Worm (Caenorhabditis elegans) whole organism, young adult: Measurements from ENCODE around the gene dhs-21.

ENCODE experiments used
- B0019.2 ChIP-seq: fragments of 200-800 bp; sonication (Bioruptor generic); conservative IDR thresholded peaks from 2 replicates; pipeline ENCODE4 v1.3.6; 2022; ENCODE audit warnings: missing genetic modification reagents, missing genetic modification characterization, missing compliant biosample characterization
- F49E8.2 ChIP-seq: sonication (generic microtip); optimal IDR thresholded peaks from 3 replicates; lab custom pipeline; 2017; ENCODE audit warnings: missing genetic modification characterization, mild to moderate bottlenecking, missing compliant biosample characterization, antibody characterized with exemption, moderate library complexity; ENCODE audit not compliant: insufficient read depth
- F52B5.7 ChIP-seq: sonication (generic microtip); optimal IDR thresholded peaks from 2 replicates; lab custom pipeline; 2016; ENCODE audit warnings: mild to moderate bottlenecking, missing genetic modification characterization, missing compliant biosample characterization
- K11D2.4 ChIP-seq: fragments of 200-800 bp; sonication (Bioruptor generic); IDR thresholded peaks from 2 replicates; pipeline ENCODE4 v1.3.6; 2022; ENCODE audit warnings: missing genetic modification reagents, missing genetic modification characterization, missing compliant biosample characterization
- T07F8.4 ChIP-seq: sonication (generic microtip); optimal IDR thresholded peaks from 2 replicates; lab custom pipeline; 2016; ENCODE audit warnings: mild to moderate bottlenecking, missing genetic modification characterization, moderate library complexity, missing compliant biosample characterization
- T26A5.8 ChIP-seq: sonication (generic microtip); optimal IDR thresholded peaks from 2 replicates; lab custom pipeline; 2016; ENCODE audit warnings: missing genetic modification characterization, missing compliant biosample characterization
- Y53G8AR.9 ChIP-seq: fragments of 200-800 bp; sonication (Bioruptor generic); conservative IDR thresholded peaks from 2 replicates; pipeline ENCODE4 v1.3.6; 2022; ENCODE audit warnings: missing genetic modification reagents, missing genetic modification characterization, missing compliant biosample characterization
- akir-1 ChIP-seq: fragments of 200-800 bp; sonication (Bioruptor generic); optimal IDR thresholded peaks from 2 replicates; lab custom pipeline; 2018; ENCODE audit warnings: mild to moderate bottlenecking, missing genetic modification characterization, moderate library complexity, missing compliant biosample characterization
- aptf-2 ChIP-seq: fragments of 200-800 bp; sonication (Bioruptor generic); conservative IDR thresholded peaks from 2 replicates; pipeline ENCODE4 v1.3.6; 2022; ENCODE audit warnings: missing genetic modification reagents, missing genetic modification characterization, missing compliant biosample characterization
- ccch-3 ChIP-seq: fragments of 200-800 bp; sonication (Bioruptor generic); optimal IDR thresholded peaks from 2 replicates; lab custom pipeline; 2018; ENCODE audit warnings: mild to moderate bottlenecking, missing genetic modification characterization, missing compliant biosample characterization
- cebp-2 ChIP-seq: fragments of 200-800 bp; sonication (Bioruptor generic); IDR thresholded peaks from 2 replicates; pipeline ENCODE4 v1.3.6; 2022; ENCODE audit warnings: missing genetic modification characterization, missing compliant biosample characterization
- ceh-100 ChIP-seq: fragments of 200-800 bp; sonication (Bioruptor generic); IDR thresholded peaks from 2 replicates; pipeline ENCODE4 v1.3.6; 2022; ENCODE audit warnings: missing genetic modification reagents, missing genetic modification characterization, missing compliant biosample characterization
- ceh-40 ChIP-seq: fragments of 200-800 bp; sonication (Bioruptor generic); IDR thresholded peaks from 2 replicates; pipeline ENCODE4 v1.3.6; 2022; ENCODE audit warnings: missing genetic modification characterization, missing compliant biosample characterization
- ceh-91 ChIP-seq: fragments of 200-800 bp; sonication (Bioruptor generic); IDR thresholded peaks from 2 replicates; pipeline ENCODE4 v1.3.6; 2022; ENCODE audit warnings: missing genetic modification reagents, missing genetic modification characterization, missing compliant biosample characterization
- chd-7 ChIP-seq: sonication (generic microtip); optimal IDR thresholded peaks from 2 replicates; lab custom pipeline; 2016; ENCODE audit warnings: mild to moderate bottlenecking, missing genetic modification characterization, moderate library complexity, missing compliant biosample characterization
- efl-1 ChIP-seq: fragments of 150-350 bp; optimal IDR thresholded peaks from 2 replicates; lab custom pipeline; 2014; ENCODE audit warnings: missing biosample characterization, missing genetic modification reagents, missing genetic modification characterization
- egl-44 ChIP-seq: fragments of 200-800 bp; sonication (Bioruptor generic); IDR thresholded peaks from 2 replicates; pipeline ENCODE4 v1.3.6; 2022; ENCODE audit warnings: missing genetic modification reagents, missing genetic modification characterization, missing compliant biosample characterization
- ekl-4 ChIP-seq: fragments of 200-800 bp; sonication (Bioruptor generic); IDR thresholded peaks from 2 replicates; pipeline ENCODE4 v1.3.6; 2022; ENCODE audit warnings: missing genetic modification reagents, missing genetic modification characterization, missing compliant biosample characterization
- ets-4 ChIP-seq: fragments of 200-800 bp; sonication (Bioruptor generic); optimal IDR thresholded peaks from 2 replicates; lab custom pipeline; 2018; ENCODE audit warnings: mild to moderate bottlenecking, missing genetic modification characterization, missing compliant biosample characterization
- fkh-3 ChIP-seq: sonication (generic microtip); optimal IDR thresholded peaks from 2 replicates; lab custom pipeline; 2016; ENCODE audit warnings: mild to moderate bottlenecking, missing genetic modification characterization, missing compliant biosample characterization
- him-1 ChIP-seq: sonication (generic microtip); optimal IDR thresholded peaks from 2 replicates; lab custom pipeline; 2016; ENCODE audit warnings: missing genotype, missing genetic modification reagents, missing genetic modification characterization, missing compliant biosample characterization
- hmg-20 ChIP-seq: fragments of 200-800 bp; sonication (Bioruptor generic); IDR thresholded peaks from 2 replicates; pipeline ENCODE4 v1.3.6; 2022; ENCODE audit warnings: missing genetic modification reagents, missing genetic modification characterization, missing compliant biosample characterization
- lag-1 ChIP-seq: fragments of 200-800 bp; sonication (Bioruptor generic); IDR thresholded peaks from 2 replicates; pipeline ENCODE4 v1.3.6; 2022; ENCODE audit warnings: missing genetic modification reagents, missing genetic modification characterization, missing compliant biosample characterization
- let-607 ChIP-seq, 2 experiments: fragments of 200-800 bp in 1 of 2; sonication (Bioruptor generic) in 1 of 2; sonication (generic microtip) in 1 of 2; optimal IDR thresholded peaks; 2 replicates each; lab custom pipeline; 2016 to 2018; ENCODE audit warnings: mild to moderate bottlenecking in 2 of 2, missing compliant biosample characterization in 2 of 2, missing genetic modification characterization in 2 of 2, moderate library complexity in 2 of 2, missing genotype in 1 of 2
- lsy-27 ChIP-seq: sonication (generic microtip); optimal IDR thresholded peaks from 2 replicates; lab custom pipeline; 2017; ENCODE audit warnings: missing genetic modification characterization, mild to moderate bottlenecking, missing compliant biosample characterization, antibody characterized with exemption, missing genotype, borderline replicate concordance; ENCODE audit not compliant: insufficient read depth
- nfya-2 ChIP-seq: fragments of 200-800 bp; sonication (Bioruptor generic); IDR thresholded peaks from 2 replicates; pipeline ENCODE4 v1.3.6; 2022; ENCODE audit warnings: missing genetic modification reagents, missing genetic modification characterization, missing compliant biosample characterization
- nfyb-1 ChIP-seq: fragments of 200-800 bp; sonication (Bioruptor generic); IDR thresholded peaks from 2 replicates; pipeline ENCODE4 v1.3.6; 2022; ENCODE audit warnings: missing genetic modification reagents, missing genetic modification characterization, missing compliant biosample characterization
- nhr-80 ChIP-seq: sonication (generic microtip); optimal IDR thresholded peaks from 2 replicates; lab custom pipeline; 2016; ENCODE audit warnings: missing genetic modification characterization, missing compliant biosample characterization
- nhr-90 ChIP-seq: sonication (generic microtip); optimal IDR thresholded peaks from 2 replicates; lab custom pipeline; 2016; ENCODE audit warnings: missing genotype, mild to moderate bottlenecking, missing genetic modification characterization, missing compliant biosample characterization
- rpc-1 ChIP-seq, 2 experiments: fragments of 150-350 bp in 1 of 2; sonication (generic microtip) in 1 of 2; optimal IDR thresholded peaks; 2 replicates each; lab custom pipeline; 2014 to 2018; ENCODE audit warnings: missing biosample characterization in 1 of 2, missing genetic modification characterization in 1 of 2, missing genetic modification reagents in 1 of 2, missing genotype in 1 of 2
- tbx-9 ChIP-seq: sonication (generic microtip); optimal IDR thresholded peaks from 2 replicates; lab custom pipeline; 2016; ENCODE audit warnings: borderline replicate concordance, missing genetic modification characterization, inconsistent platforms, missing compliant biosample characterization
- tlf-1 ChIP-seq: fragments of 200-800 bp; sonication (Bioruptor generic); optimal IDR thresholded peaks from 2 replicates; lab custom pipeline; 2018; ENCODE audit warnings: mild to moderate bottlenecking, missing genetic modification characterization, missing compliant biosample characterization
- xnd-1 ChIP-seq: sonication (generic microtip); optimal IDR thresholded peaks from 2 replicates; lab custom pipeline; 2016; ENCODE audit warnings: missing genotype, missing genetic modification reagents, missing genetic modification characterization, missing compliant biosample characterization
- ztf-22 ChIP-seq: fragments of 200-800 bp; sonication (Bioruptor generic); optimal IDR thresholded peaks from 2 replicates; lab custom pipeline; 2018; ENCODE audit warnings: mild to moderate bottlenecking, missing genetic modification characterization, moderate library complexity, missing compliant biosample characterization

Gene dhs-21

ce11 chrV:12747431-12747830, 14.0 kb upstream of the dhs-21 start, which contains the start of gene C15C8.4:
Gene C15C8.4, minus strand, starts transcription at chrV:12747463.
- no peak for TF ChIP-seq xnd-1 (tag; lab: Kevin White, UChicago)
- TF ChIP-seq T26A5.8, result no peak
- TF ChIP-seq ccch-3 (GFP tag; lab: Kevin White, UChicago), result no peak
- TF ChIP-seq nfya-2 (GFP tag; lab: Robert Waterston, UW), result no peak
- no peak for TF ChIP-seq Y53G8AR.9 (GFP tag; lab: Robert Waterston, UW)
- no peak for TF ChIP-seq tbx-9 (tag; lab: Kevin White, UChicago)
- TF ChIP-seq rpc-1 (optimal IDR thresholded peaks at IDR 0.05; lab: Kevin White, UChicago), result no peak
- TF ChIP-seq rpc-1 (tag; optimal IDR thresholded peaks at IDR 0.05; lab: Kevin White, UChicago), result no peak

- no peak for TF ChIP-seq nfyb-1 (GFP tag; lab: Robert Waterston, UW)
- TF ChIP-seq Y53G8AR.9 (GFP tag; lab: Robert Waterston, UW), result no peak
- TF ChIP-seq him-1 (tag; lab: Kevin White, UChicago), result no peak
- no peak for TF ChIP-seq ceh-91 (GFP tag; lab: Robert Waterston, UW)
- peak; percentile 26 for TF ChIP-seq nhr-80
- no peak for TF ChIP-seq B0019.2 (GFP tag; lab: Robert Waterston, UW)
- no peak for TF ChIP-seq egl-44 (GFP tag; lab: Robert Waterston, UW)
- TF ChIP-seq lsy-27, result no peak
- TF ChIP-seq fkh-3, result no peak
These were observed 11.5 kb upstream of the dhs-21 start, which contains the start of gene C15C8.7 for ce11 chrV:12744979-12745378. Gene C15C8.7, minus strand, starts transcription at chrV:12745050.

- TF ChIP-seq F52B5.7 (tag; lab: Kevin White, UChicago) (peak; percentile 55), ekl-4 (GFP tag; lab: Robert Waterston, UW) (no peak), nhr-80 (peak; percentile 41), nfyb-1 (GFP tag; lab: Robert Waterston, UW) (0 out of 2 replicates have a peak, but pooled peaks have one; percentile 17), nhr-90 (peak; percentile 38), tlf-1 (GFP tag; lab: Kevin White, UChicago) (no peak), chd-7 (tag; lab: Kevin White, UChicago) (peak; percentile 11), akir-1 (GFP tag; lab: Kevin White, UChicago) (no peak), ztf-22 (GFP tag; lab: Kevin White, UChicago) (no peak), cebp-2 (GFP tag; lab: Robert Waterston, UW) (0 out of 2 replicates have a peak, but pooled peaks have one; percentile 19), efl-1 (GFP tag; lab: Kevin White, UChicago) (no peak), ets-4 (GFP tag; lab: Kevin White, UChicago) (no peak)
These were observed 10.5 kb upstream of the dhs-21 start for ce11 chrV:12743778-12744502.

- TF ChIP-seq ceh-40 (GFP tag; lab: Robert Waterston, UW), result no peak
- TF ChIP-seq nhr-80, result peak; percentile 94
These were observed 8.2 kb upstream of the dhs-21 start, which contains the start of gene hrg-7 for ce11 chrV:12741684-12742083. Gene hrg-7, plus strand, starts transcription at chrV:12742041.

ce11 chrV:12736166-12736753, 2.8 kb upstream of the dhs-21 start, which contains the start of gene cky-1:
Gene cky-1, plus strand, starts transcription at chrV:12736703.
- no peak for TF ChIP-seq lag-1 (GFP tag; lab: Robert Waterston, UW)
- no peak for TF ChIP-seq let-607 (tag; optimal IDR thresholded peaks at IDR 0.05; lab: Kevin White, UChicago)
- no peak for TF ChIP-seq hmg-20 (GFP tag; lab: Robert Waterston, UW)
- no peak for TF ChIP-seq aptf-2 (GFP tag; lab: Robert Waterston, UW)
- no peak for TF ChIP-seq F49E8.2 (tag; lab: Kevin White, UChicago)
- no peak for TF ChIP-seq K11D2.4 (GFP tag; lab: Robert Waterston, UW)
- no peak for TF ChIP-seq Y53G8AR.9 (GFP tag; lab: Robert Waterston, UW)
- TF ChIP-seq efl-1 (GFP tag; lab: Kevin White, UChicago), result no peak
- no peak for TF ChIP-seq ceh-100 (GFP tag; lab: Robert Waterston, UW)
- no peak for TF ChIP-seq T07F8.4 (tag; lab: Kevin White, UChicago)
